Fruit fly (Drosophila melanogaster) whole organism, embryonic: ENCODE results near the gene CG7903.

Experiments used
- Aef1 ChIP-seq: fragments of 200-800 bp; sonication (Bioruptor generic); IDR thresholded peaks from 3 replicates; pipeline ENCODE4 v1.3.6; 2022; ENCODE audit warnings: missing biosample characterization, missing genetic modification characterization
- Atf3 ChIP-seq: fragments of 200-800 bp; sonication (Bioruptor generic); optimal IDR thresholded peaks from 3 replicates; lab custom pipeline; 2016; ENCODE audit warnings: missing biosample characterization, missing genetic modification characterization
- CG10366 ChIP-seq: fragments of 200-800 bp; sonication (Bioruptor generic); IDR thresholded peaks from 2 replicates; pipeline ENCODE4 v1.3.6; 2022; ENCODE audit warnings: missing biosample characterization, missing genetic modification characterization
- CG11398 ChIP-seq: fragments of 200-800 bp; sonication (Bioruptor generic); optimal IDR thresholded peaks from 2 replicates; lab custom pipeline; 2016; ENCODE audit warnings: missing biosample characterization, missing genetic modification characterization
- CG11504 ChIP-seq: fragments of 200-800 bp; sonication (Bioruptor generic); optimal IDR thresholded peaks from 3 replicates; lab custom pipeline; 2019; ENCODE audit warnings: missing biosample characterization, mild to moderate bottlenecking, missing genetic modification characterization, moderate library complexity
- CG15073 ChIP-seq: fragments of 200-800 bp; sonication (Bioruptor generic); optimal IDR thresholded peaks from 2 replicates; lab custom pipeline; 2016; ENCODE audit warnings: missing biosample characterization, missing genetic modification characterization
- CG16815 ChIP-seq: fragments of 200-800 bp; sonication (Bioruptor generic); optimal IDR thresholded peaks from 3 replicates; lab custom pipeline; 2017; ENCODE audit warnings: missing biosample characterization, mild to moderate bottlenecking, missing genetic modification characterization
- CG17328 ChIP-seq: fragments of 200-800 bp; sonication (Bioruptor generic); IDR thresholded peaks from 2 replicates; pipeline ENCODE4 v1.3.6; 2022; ENCODE audit warnings: missing biosample characterization, missing genetic modification characterization
- CG17829 ChIP-seq: fragments of 200-800 bp; optimal IDR thresholded peaks from 2 replicates; lab custom pipeline; 2019; ENCODE audit warnings: missing biosample characterization, mild to moderate bottlenecking, missing genetic modification characterization, moderate library complexity
- CG1792 ChIP-seq: fragments of 200-800 bp; sonication (Bioruptor generic); optimal IDR thresholded peaks from 2 replicates; lab custom pipeline; 2016; ENCODE audit warnings: missing biosample characterization, missing genetic modification characterization
- CG2120 ChIP-seq: fragments of 200-800 bp; sonication (Bioruptor generic); optimal IDR thresholded peaks from 3 replicates; lab custom pipeline; 2016; ENCODE audit warnings: missing biosample characterization, missing genetic modification characterization
- CG31388 ChIP-seq: fragments of 200-800 bp; sonication (Bioruptor generic); optimal IDR thresholded peaks from 2 replicates; lab custom pipeline; 2016; ENCODE audit warnings: missing biosample characterization, missing genetic modification characterization
- CG32772 ChIP-seq: fragments of 200-800 bp; sonication (Bioruptor generic); IDR thresholded peaks from 2 replicates; pipeline ENCODE4 v1.3.6; 2022; ENCODE audit warnings: missing biosample characterization, missing genetic modification characterization
- CG33557 ChIP-seq: fragments of 200-800 bp; sonication (Bioruptor generic); optimal IDR thresholded peaks from 2 replicates; lab custom pipeline; 2019; ENCODE audit warnings: missing biosample characterization, mild to moderate bottlenecking, missing genetic modification characterization, moderate library complexity
- CG3726 ChIP-seq: fragments of 200-800 bp; sonication (Bioruptor generic); IDR thresholded peaks from 3 replicates; pipeline ENCODE4, ENCODE4 v1.3.6; 2022; ENCODE audit warnings: missing biosample characterization, missing genetic modification characterization
- CG4707 ChIP-seq: fragments of 200-800 bp; sonication (Bioruptor generic); optimal IDR thresholded peaks from 2 replicates; lab custom pipeline; 2018; ENCODE audit warnings: missing biosample characterization, mild to moderate bottlenecking, missing genetic modification characterization, moderate library complexity
- CG5245 ChIP-seq: fragments of 200-800 bp; sonication (Bioruptor generic); optimal IDR thresholded peaks from 3 replicates; lab custom pipeline; 2016; ENCODE audit warnings: missing biosample characterization, missing genetic modification characterization
- CG6254 ChIP-seq: fragments of 200-800 bp; sonication (Bioruptor generic); optimal IDR thresholded peaks from 3 replicates; lab custom pipeline; 2017; ENCODE audit warnings: mild to moderate bottlenecking, missing biosample characterization, missing genetic modification reagents, missing genetic modification characterization
- CG6272 ChIP-seq: fragments of 200-800 bp; sonication (Bioruptor generic); IDR thresholded peaks from 2 replicates; pipeline ENCODE4 v1.3.6; 2022; ENCODE audit warnings: missing biosample characterization, missing genetic modification characterization
- CG6689 ChIP-seq: fragments of 200-800 bp; sonication (Bioruptor generic); IDR thresholded peaks from 2 replicates; pipeline ENCODE4 v1.3.6; 2022; ENCODE audit warnings: missing biosample characterization, missing genetic modification characterization
- CG6765 ChIP-seq: fragments of 200-800 bp; sonication (Bioruptor generic); optimal IDR thresholded peaks from 3 replicates; lab custom pipeline; 2017; ENCODE audit warnings: missing biosample characterization, mild to moderate bottlenecking, missing genetic modification characterization
- CG9437 ChIP-seq: fragments of 200-800 bp; sonication (Bioruptor generic); optimal IDR thresholded peaks from 2 replicates; lab custom pipeline; 2018; ENCODE audit warnings: missing biosample characterization, mild to moderate bottlenecking, missing genetic modification characterization
- ERR ChIP-seq: fragments of 200-800 bp; sonication (Bioruptor generic); optimal IDR thresholded peaks from 2 replicates; lab custom pipeline; 2016; ENCODE audit warnings: missing biosample characterization, missing genetic modification characterization
- GATAe ChIP-seq: fragments of 200-800 bp; sonication (Bioruptor generic); conservative IDR thresholded peaks from 2 replicates; pipeline ENCODE4 v1.3.6; 2022; ENCODE audit warnings: missing biosample characterization, missing genetic modification characterization
- Hand ChIP-seq: fragments of 200-800 bp; sonication (Bioruptor generic); optimal IDR thresholded peaks from 2 replicates; lab custom pipeline; 2017; ENCODE audit warnings: mild to moderate bottlenecking, missing biosample characterization, missing genetic modification reagents, missing genetic modification characterization
- HmgZ ChIP-seq: fragments of 200-800 bp; sonication (Bioruptor generic); optimal IDR thresholded peaks from 2 replicates; lab custom pipeline; 2018; ENCODE audit warnings: missing biosample characterization, mild to moderate bottlenecking, missing genetic modification characterization
- Hr78 ChIP-seq, 2 experiments: fragments of 200-800 bp in 1 of 2; fragments of >200 bp in 1 of 2; sonication (Bioruptor generic) in 1 of 2; optimal IDR thresholded peaks; 2 replicates each; lab custom pipeline; 2017 to 2019; ENCODE audit warnings: missing biosample characterization in 2 of 2, missing genetic modification characterization in 2 of 2, mild to moderate bottlenecking in 1 of 2, moderate library complexity in 1 of 2
- NC2α ChIP-seq: fragments of 200-800 bp; sonication (Bioruptor generic); optimal IDR thresholded peaks from 2 replicates; lab custom pipeline; 2016; ENCODE audit warnings: missing biosample characterization, missing genetic modification characterization
- NFAT ChIP-seq: fragments of 200-800 bp; sonication (Bioruptor generic); IDR thresholded peaks from 2 replicates; pipeline ENCODE4 v1.3.6; 2022; ENCODE audit warnings: missing biosample characterization, missing genetic modification characterization
- NK7.1 ChIP-seq: fragments of 200-800 bp; sonication (Bioruptor generic); optimal IDR thresholded peaks from 3 replicates; lab custom pipeline; 2016; ENCODE audit warnings: missing biosample characterization, missing genetic modification characterization
- Optix ChIP-seq: fragments of 200-800 bp; sonication (Bioruptor generic); IDR thresholded peaks from 3 replicates; pipeline ENCODE4 v1.3.6; 2022; ENCODE audit warnings: missing biosample characterization, missing genetic modification characterization
- PHDP ChIP-seq: fragments of 200-800 bp; sonication (Bioruptor generic); optimal IDR thresholded peaks from 3 replicates; lab custom pipeline; 2018; ENCODE audit warnings: missing biosample characterization, mild to moderate bottlenecking, missing genetic modification characterization, moderate library complexity
- Rfx ChIP-seq: fragments of 200-800 bp; sonication (Bioruptor generic); IDR thresholded peaks from 2 replicates; pipeline ENCODE4 v1.3.6; 2022; ENCODE audit warnings: missing biosample characterization, missing genetic modification characterization
- Trl ChIP-seq, 3 experiments: fragments of >200 bp in 2 of 3; fragments of 200-800 bp in 1 of 3; sonication (Bioruptor generic) in 1 of 3; optimal IDR thresholded peaks; 2 replicates in 1 of 3; 3 replicates in 2 of 3; lab custom pipeline; 2016 to 2017; ENCODE audit warnings: missing biosample characterization in 1 of 3, missing genetic modification characterization in 1 of 3
- amos ChIP-seq: fragments of 200-800 bp; sonication (Bioruptor generic); IDR thresholded peaks from 2 replicates; pipeline ENCODE4 v1.3.6; 2022; ENCODE audit warnings: missing biosample characterization, missing genetic modification characterization; ENCODE audit not compliant: partially characterized antibody
- bbx ChIP-seq: fragments of 200-800 bp; sonication (Bioruptor generic); IDR thresholded peaks from 2 replicates; pipeline ENCODE4 v1.3.6; 2022; ENCODE audit warnings: missing biosample characterization, missing genetic modification characterization; ENCODE audit not compliant: partially characterized antibody
- danr ChIP-seq: fragments of 200-800 bp; sonication (Bioruptor generic); IDR thresholded peaks from 2 replicates; pipeline ENCODE4 v1.3.6; 2022; ENCODE audit warnings: missing biosample characterization, missing genetic modification characterization
- ems ChIP-seq: fragments of 200-800 bp; sonication (Bioruptor generic); optimal IDR thresholded peaks from 3 replicates; lab custom pipeline; 2016; ENCODE audit warnings: missing biosample characterization, missing genetic modification characterization
- gem ChIP-seq: fragments of 200-800 bp; sonication (Bioruptor generic); optimal IDR thresholded peaks from 2 replicates; lab custom pipeline; 2019; ENCODE audit warnings: missing biosample characterization, mild to moderate bottlenecking, missing genetic modification characterization, moderate library complexity
- grau ChIP-seq: fragments of 200-800 bp; optimal IDR thresholded peaks from 3 replicates; lab custom pipeline; 2019; ENCODE audit warnings: missing biosample characterization, mild to moderate bottlenecking, missing genetic modification characterization, moderate library complexity
- jigr1 ChIP-seq: fragments of 200-800 bp; sonication (Bioruptor generic); IDR thresholded peaks from 3 replicates; pipeline ENCODE4 v1.3.6; 2022; ENCODE audit warnings: missing biosample characterization, missing genetic modification characterization
- kay ChIP-seq: fragments of 200-800 bp; sonication (Bioruptor generic); optimal IDR thresholded peaks from 2 replicates; lab custom pipeline; 2016; ENCODE audit warnings: missing biosample characterization, missing genetic modification characterization
- lilli ChIP-seq: fragments of 200-800 bp; sonication (Bioruptor generic); optimal IDR thresholded peaks from 3 replicates; lab custom pipeline; 2016; ENCODE audit warnings: missing biosample characterization, missing genetic modification characterization
- maf-S ChIP-seq: fragments of 200-800 bp; sonication (Bioruptor generic); optimal IDR thresholded peaks from 2 replicates; lab custom pipeline; 2016; ENCODE audit warnings: missing biosample characterization, missing genetic modification characterization
- rib ChIP-seq: fragments of 200-800 bp; sonication (Bioruptor generic); IDR thresholded peaks from 2 replicates; pipeline ENCODE4 v1.3.6; 2022; ENCODE audit warnings: missing biosample characterization, missing genetic modification characterization
- trem ChIP-seq: fragments of 200-800 bp; optimal IDR thresholded peaks from 3 replicates; lab custom pipeline; 2019; ENCODE audit warnings: missing biosample characterization, mild to moderate bottlenecking, missing genetic modification characterization, moderate library complexity
- z ChIP-seq: fragments of 200-800 bp; sonication (Bioruptor generic); IDR thresholded peaks from 3 replicates; pipeline ENCODE4 v1.3.6; 2022; ENCODE audit warnings: missing biosample characterization, missing genetic modification characterization
- zen ChIP-seq: fragments of 200-800 bp; sonication (Bioruptor generic); optimal IDR thresholded peaks from 3 replicates; lab custom pipeline; 2018; ENCODE audit warnings: missing biosample characterization, mild to moderate bottlenecking, missing genetic modification characterization, moderate library complexity
- zfh1 ChIP-seq: fragments of 200-800 bp; sonication (Bioruptor generic); IDR thresholded peaks from 3 replicates; pipeline ENCODE4 v1.3.6; 2022; ENCODE audit warnings: missing biosample characterization, missing genetic modification characterization

The CG7903 gene

dm6 chr3R:30012602-30013489 lies 17.8 kb upstream of the CG7903 start (continued):
- TF ChIP-seq CG32772 (GFP tag; lab: Robert Waterston, UW) = 0 out of 2 replicates have a peak, but pooled peaks have one; percentile 16
- TF ChIP-seq jigr1 (GFP tag; lab: Robert Waterston, UW) = no peak
- no peak for TF ChIP-seq zen
- TF ChIP-seq NFAT (GFP tag; lab: Robert Waterston, UW) = peak; percentile 49; the same call in 1 of the 2 replicates
- no peak for TF ChIP-seq CG11504 (tag; lab: Kevin White, UChicago)
- TF ChIP-seq lilli (GFP tag; lab: Kevin White, UChicago) = peak; percentile 19
- no peak for TF ChIP-seq CG15073 (GFP tag; lab: Kevin White, UChicago)
- TF ChIP-seq PHDP (tag; lab: Kevin White, UChicago) = no peak
- TF ChIP-seq grau (tag; lab: Kevin White, UChicago) = peak; percentile 80
- TF ChIP-seq CG6765 (GFP tag; lab: Kevin White, UChicago) = peak; percentile 31
- TF ChIP-seq NC2α (GFP tag; lab: Kevin White, UChicago) = no peak
- TF ChIP-seq CG33557 (GFP tag; lab: Kevin White, UChicago) = no peak
- TF ChIP-seq kay (GFP tag; lab: Kevin White, UChicago) = no peak
- TF ChIP-seq CG5245 (GFP tag; lab: Kevin White, UChicago) = no peak
- TF ChIP-seq HmgZ (tag; lab: Kevin White, UChicago) = no peak
- no peak for TF ChIP-seq CG6689 (GFP tag; lab: Robert Waterston, UW)
- TF ChIP-seq CG11398 (GFP tag; lab: Kevin White, UChicago) = no peak
- TF ChIP-seq amos = no peak
- no peak for TF ChIP-seq CG31388 (GFP tag; lab: Kevin White, UChicago)
- TF ChIP-seq CG9437 (GFP tag; lab: Kevin White, UChicago) = no peak
- TF ChIP-seq rib = peak; percentile 68; the same call in 1 of the 2 replicates
- TF ChIP-seq NK7.1 (GFP tag; lab: Kevin White, UChicago) = no peak
- no peak for TF ChIP-seq Atf3
- TF ChIP-seq gem = no peak
- TF ChIP-seq Trl (optimal IDR thresholded peaks at IDR 0.05; lab: Kevin White, UChicago) = no peak
- TF ChIP-seq Trl (GFP tag; optimal IDR thresholded peaks at IDR 0.05; lab: Kevin White, UChicago) = no peak
- TF ChIP-seq CG2120 (GFP tag; lab: Kevin White, UChicago) = peak; percentile 42
- TF ChIP-seq GATAe = peak; percentile 38; the same call in 1 of the 2 replicates
- no peak for TF ChIP-seq z
- TF ChIP-seq CG6254 (GFP tag; lab: Kevin White, UChicago) = no peak
- peak; percentile 65 for TF ChIP-seq Rfx
- TF ChIP-seq ems (GFP tag; lab: Kevin White, UChicago) = peak; percentile 7
- no peak for TF ChIP-seq Optix
- TF ChIP-seq CG17328 (GFP tag; lab: Robert Waterston, UW) = no peak
- no peak for TF ChIP-seq bbx (GFP tag; lab: Robert Waterston, UW)
- TF ChIP-seq Aef1 (GFP tag; lab: Robert Waterston, UW) = no peak
- TF ChIP-seq danr (GFP tag; lab: Robert Waterston, UW) = no peak
- TF ChIP-seq zfh1 (GFP tag; lab: Robert Waterston, UW) = no peak
- TF ChIP-seq Hr78 (GFP tag; optimal IDR thresholded peaks at IDR 0.05; lab: Kevin White, UChicago) = no peak
- TF ChIP-seq CG6272 = no peak
- no peak for TF ChIP-seq CG10366 (GFP tag; lab: Robert Waterston, UW)
- TF ChIP-seq CG4707 (GFP tag; lab: Kevin White, UChicago) = no peak
- TF ChIP-seq ERR = peak; percentile 32
- TF ChIP-seq CG16815 (GFP tag; lab: Kevin White, UChicago) = no peak
- no peak for TF ChIP-seq CG17829
- TF ChIP-seq CG1792 (GFP tag; lab: Kevin White, UChicago) = no peak
- no peak for TF ChIP-seq CG3726 (GFP tag; lab: Robert Waterston, UW)
- no peak for TF ChIP-seq maf-S (GFP tag; lab: Kevin White, UChicago)
- no peak for TF ChIP-seq trem (tag; lab: Kevin White, UChicago)
- no peak for TF ChIP-seq Hand
